Fruit fly (Drosophila melanogaster) whole organism, adult: ENCODE data around the gene Irc.

Experiments used
- CG11617 ChIP-seq: fragments of 200-800 bp; sonication (Bioruptor generic); optimal IDR thresholded peaks from 2 replicates; lab custom pipeline; 2017; ENCODE audit warnings: mild to moderate bottlenecking, missing biosample characterization, missing genetic modification reagents, missing genetic modification characterization
- CG12768 ChIP-seq: fragments of 200-800 bp; sonication (Bioruptor generic); optimal IDR thresholded peaks from 2 replicates; lab custom pipeline; 2017; ENCODE audit warnings: missing biosample characterization, missing genetic modification characterization, mild to moderate bottlenecking, moderate library complexity, missing genetic modification reagents
- CG14711 ChIP-seq: fragments of 200-800 bp; sonication (Bioruptor generic); optimal IDR thresholded peaks from 2 replicates; lab custom pipeline; 2018; ENCODE audit warnings: missing biosample characterization, mild to moderate bottlenecking, missing genetic modification characterization, moderate library complexity
- CG1620 ChIP-seq: fragments of 200-800 bp; sonication (Bioruptor generic); optimal IDR thresholded peaks from 2 replicates; lab custom pipeline; 2016; ENCODE audit warnings: missing biosample characterization, missing genetic modification characterization
- CG33017 ChIP-seq: fragments of 200-800 bp; sonication (Bioruptor generic); optimal IDR thresholded peaks from 2 replicates; lab custom pipeline; 2018; ENCODE audit warnings: missing biosample characterization, mild to moderate bottlenecking, missing genetic modification characterization, moderate library complexity
- CG5204 ChIP-seq: fragments of 200-800 bp; sonication (Bioruptor generic); optimal IDR thresholded peaks from 2 replicates; lab custom pipeline; 2016; ENCODE audit warnings: missing biosample characterization, missing genetic modification characterization
- CG7045 ChIP-seq: fragments of 200-800 bp; sonication (Bioruptor generic); optimal IDR thresholded peaks from 2 replicates; lab custom pipeline; 2017; ENCODE audit warnings: missing biosample characterization, mild to moderate bottlenecking, missing genetic modification characterization
- CG7101 ChIP-seq: fragments of 200-800 bp; sonication (Bioruptor generic); optimal IDR thresholded peaks from 2 replicates; lab custom pipeline; 2018; ENCODE audit warnings: missing biosample characterization, mild to moderate bottlenecking, missing genetic modification characterization, moderate library complexity
- Clk ChIP-seq: fragments of 200-800 bp; sonication (Bioruptor generic); optimal IDR thresholded peaks from 2 replicates; lab custom pipeline; 2017; ENCODE audit warnings: missing biosample characterization, missing genetic modification characterization
- Crg-1 ChIP-seq: fragments of 200-800 bp; sonication (Bioruptor generic); optimal IDR thresholded peaks from 2 replicates; lab custom pipeline; 2016; ENCODE audit warnings: missing biosample characterization, missing genetic modification characterization
- Hr96 ChIP-seq: fragments of 200-800 bp; sonication (Bioruptor generic); optimal IDR thresholded peaks from 2 replicates; lab custom pipeline; 2016; ENCODE audit warnings: missing biosample characterization, missing genetic modification characterization
- Mnt ChIP-seq: fragments of 200-800 bp; sonication (Bioruptor generic); optimal IDR thresholded peaks from 2 replicates; lab custom pipeline; 2016; ENCODE audit warnings: missing biosample characterization, mild to moderate bottlenecking, missing genetic modification characterization
- bab1 ChIP-seq: fragments of 200-800 bp; sonication (Bioruptor generic); optimal IDR thresholded peaks from 3 replicates; lab custom pipeline; 2019; ENCODE audit warnings: missing biosample characterization, mild to moderate bottlenecking, missing genetic modification characterization, moderate library complexity
- cic ChIP-seq: fragments of 200-800 bp; sonication (Bioruptor generic); optimal IDR thresholded peaks from 2 replicates; lab custom pipeline; 2017; ENCODE audit warnings: missing biosample characterization, mild to moderate bottlenecking, missing genetic modification characterization, moderate library complexity
- cnc ChIP-seq, 2 experiments: fragments of >200 bp; optimal IDR thresholded peaks; 2 replicates each; lab custom pipeline; 2017
- kay ChIP-seq: fragments of 200-800 bp; sonication (Bioruptor generic); peaks from one replicate; lab custom pipeline; 2016; ENCODE audit warnings: missing biosample characterization, missing genetic modification characterization, borderline replicate concordance
- ovo ChIP-seq: fragments of 200-800 bp; sonication (Bioruptor generic); optimal IDR thresholded peaks from 2 replicates; lab custom pipeline; 2016; ENCODE audit warnings: missing biosample characterization, missing genetic modification characterization
- pad ChIP-seq: fragments of 200-800 bp; sonication (Bioruptor generic); optimal IDR thresholded peaks from 3 replicates; lab custom pipeline; 2017; ENCODE audit warnings: missing biosample characterization, missing genetic modification characterization, mild to moderate bottlenecking, moderate library complexity, missing genetic modification reagents
- tj ChIP-seq: fragments of 200-800 bp; sonication (Bioruptor generic); optimal IDR thresholded peaks from 3 replicates; lab custom pipeline; 2017; ENCODE audit warnings: missing biosample characterization, mild to moderate bottlenecking, missing genetic modification characterization, moderate library complexity
- toe ChIP-seq: fragments of 200-800 bp; sonication (Bioruptor generic); optimal IDR thresholded peaks from 2 replicates; lab custom pipeline; 2016; ENCODE audit warnings: missing biosample characterization, missing genetic modification characterization

Irc gene

DNA sequence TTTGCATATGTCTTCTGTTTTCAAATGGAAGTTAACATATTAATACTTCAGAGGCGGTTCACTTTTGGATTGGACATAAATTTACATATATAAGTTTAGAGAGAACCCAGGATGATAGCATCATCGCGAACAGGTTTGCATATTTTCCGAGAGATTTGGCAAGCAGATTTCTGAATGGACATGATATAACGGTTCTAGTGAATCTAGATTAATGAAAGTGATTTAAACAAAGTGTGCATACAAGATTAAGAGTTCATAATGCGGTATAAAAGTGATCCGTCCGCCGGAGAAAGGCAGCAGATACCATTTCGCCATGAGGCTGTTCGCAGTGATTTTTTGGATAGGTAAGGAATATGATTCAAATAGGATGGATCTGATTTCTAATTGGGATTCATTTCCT lies 25.7 kb downstream of the Irc start, which contains the start of gene CG5225:
CG5225 (plus strand) TSS at position 301 of the 400 bp plus-strand sequence.
- no peak for TF ChIP-seq Mnt (GFP tag; lab: Kevin White, UChicago)

DNA sequence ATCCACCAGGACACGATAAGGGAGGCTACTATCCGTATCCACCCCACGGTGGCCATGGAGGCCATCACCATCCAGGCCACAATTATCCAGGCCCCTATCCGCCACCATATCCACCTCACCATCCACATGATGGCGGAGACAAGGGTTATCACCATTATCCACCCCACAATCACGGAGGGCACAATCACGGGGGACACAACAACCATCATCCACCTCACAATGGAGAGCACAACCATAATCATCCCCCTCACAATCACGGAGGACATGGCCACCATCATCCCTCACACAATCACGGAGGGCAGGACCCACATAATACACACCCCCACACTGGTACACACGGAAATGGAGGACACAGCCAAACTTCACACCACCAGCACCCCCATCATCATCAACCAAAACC lies 27.1 kb downstream of the Irc start:
- TF ChIP-seq CG14711 (tag; lab: Kevin White, UChicago) (no peak), tj (GFP tag; lab: Kevin White, UChicago) (no peak), CG1620 (no peak), CG7101 (tag; lab: Kevin White, UChicago) (no peak), CG5204 (GFP tag; lab: Kevin White, UChicago) (no peak), cic (GFP tag; lab: Kevin White, UChicago) (no peak), CG12768 (GFP tag; lab: Kevin White, UChicago) (no peak), bab1 (GFP tag; lab: Kevin White, UChicago) (no peak), Clk (GFP tag; lab: Kevin White, UChicago) (no peak), kay (GFP tag; lab: Kevin White, UChicago) (no peak), pad (GFP tag; lab: Kevin White, UChicago) (no peak), toe (GFP tag; lab: Kevin White, UChicago) (no peak), Mnt (GFP tag; lab: Kevin White, UChicago) (no peak), ovo (GFP tag; lab: Kevin White, UChicago) (no peak), Crg-1 (no peak), CG7045 (GFP tag; lab: Kevin White, UChicago) (no peak), CG33017 (tag; lab: Kevin White, UChicago) (no peak), Hr96 (GFP tag; lab: Kevin White, UChicago) (no peak), cnc (optimal IDR thresholded peaks at IDR 0.05; lab: Kevin White, UChicago) (no peak), CG11617 (GFP tag; lab: Kevin White, UChicago) (no peak)

DNA sequence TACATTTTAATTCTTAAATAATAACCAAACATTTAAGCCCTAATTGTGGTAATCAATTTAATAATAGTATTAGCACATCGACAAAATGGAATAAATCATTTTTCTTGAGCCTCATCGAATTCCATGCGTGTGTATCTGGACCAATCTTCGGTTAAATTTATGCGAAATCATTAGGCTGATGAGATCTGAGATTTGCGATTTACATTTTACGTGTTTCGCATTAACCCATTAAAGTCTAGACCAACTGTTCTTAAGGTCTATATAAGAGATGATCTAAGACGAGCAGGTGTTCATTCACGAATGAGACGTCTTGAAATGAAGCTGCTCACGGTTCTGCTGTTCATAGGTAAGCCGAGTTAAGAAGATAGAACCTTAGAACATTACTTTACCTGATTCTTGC lies 28.8 kb downstream of the Irc start, which contains the start of gene CG31268:
CG31268 (plus strand) TSS at position 301 of the 400 bp plus-strand sequence.
- TF ChIP-seq bab1 (GFP tag; lab: Kevin White, UChicago) (no peak), CG11617 (GFP tag; lab: Kevin White, UChicago) (no peak), cic (GFP tag; lab: Kevin White, UChicago) (no peak)

DNA sequence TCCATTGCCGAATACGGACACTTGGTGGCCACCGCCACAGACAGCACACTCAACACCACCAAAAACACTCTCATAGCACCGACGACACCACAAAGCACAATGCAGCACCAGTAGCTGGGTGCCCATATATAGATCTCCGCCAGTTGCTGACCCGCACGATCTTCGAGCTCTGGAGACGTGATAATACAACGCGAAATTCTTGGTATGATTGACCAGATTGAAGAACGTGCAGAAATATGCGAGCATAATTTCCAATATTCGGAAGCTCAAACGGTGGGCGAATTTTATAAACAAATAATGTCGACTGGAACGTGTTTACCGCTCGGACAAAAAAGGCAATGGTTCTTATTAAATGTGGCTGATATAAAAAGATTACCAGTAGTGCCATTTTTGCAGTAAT lies 33.3 kb downstream of the Irc start, which contains the start of gene CG4009:
CG4009 (minus strand) TSS at position 101 of the 400 bp plus-strand sequence.
- no peak for TF ChIP-seq bab1 (GFP tag; lab: Kevin White, UChicago)
- no peak for TF ChIP-seq toe (GFP tag; lab: Kevin White, UChicago)
- no peak for TF ChIP-seq CG7045 (GFP tag; lab: Kevin White, UChicago)
- no peak for TF ChIP-seq tj (GFP tag; lab: Kevin White, UChicago)
- no peak for TF ChIP-seq CG14711 (tag; lab: Kevin White, UChicago)
- no peak for TF ChIP-seq pad (GFP tag; lab: Kevin White, UChicago)
- TF ChIP-seq Clk (GFP tag; lab: Kevin White, UChicago): no peak
- TF ChIP-seq cic (GFP tag; lab: Kevin White, UChicago): no peak
- no peak for TF ChIP-seq Mnt (GFP tag; lab: Kevin White, UChicago)
- TF ChIP-seq CG12768 (GFP tag; lab: Kevin White, UChicago): no peak
- no peak for TF ChIP-seq CG33017 (tag; lab: Kevin White, UChicago)
- no peak for TF ChIP-seq CG5204 (GFP tag; lab: Kevin White, UChicago)
- TF ChIP-seq CG1620: no peak

DNA sequence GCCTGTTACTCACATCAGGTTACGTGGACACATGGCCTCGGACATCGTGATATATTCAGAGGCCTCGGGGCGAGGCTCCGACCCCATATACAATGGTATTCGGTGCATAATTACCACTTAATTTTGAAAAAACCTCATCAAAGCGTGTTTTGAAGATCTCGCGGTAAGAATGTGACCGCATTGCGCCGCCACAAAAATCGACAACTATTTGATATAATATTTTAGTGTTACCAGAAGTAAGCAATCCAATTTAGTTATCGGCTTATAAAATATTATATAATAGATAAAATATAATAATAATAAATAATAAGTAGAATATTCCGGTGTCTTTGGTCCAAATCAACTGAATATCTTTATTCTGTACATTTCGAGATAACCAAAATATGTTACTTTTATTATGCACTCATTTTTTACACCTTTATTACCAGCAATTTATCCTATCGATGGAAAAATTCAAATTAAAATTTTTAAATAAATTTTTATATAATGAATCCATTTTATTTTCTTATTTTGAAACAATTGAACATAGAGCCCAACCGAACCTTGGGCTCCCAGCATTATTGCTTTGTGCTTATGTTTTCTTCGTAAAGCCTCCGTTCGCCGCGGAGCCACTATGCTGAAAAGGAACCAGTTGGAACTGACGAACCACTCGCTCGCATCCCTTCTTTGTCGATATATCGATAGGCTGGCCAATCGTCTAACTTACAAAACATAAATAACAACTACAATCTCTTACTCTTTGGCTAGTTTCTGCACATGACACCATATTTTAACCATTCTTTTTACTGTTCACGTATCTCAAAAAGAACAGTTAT lies 37.5 kb downstream of the Irc start, which contains the start of the genes CG18213 and Trm7-32:
CG18213 (minus strand) TSS at position 211 of the 815 bp plus-strand sequence.
Trm7-32 (plus strand) TSS at position 690 of the 815 bp plus-strand sequence.
- peak; percentile 2 for TF ChIP-seq tj (GFP tag; lab: Kevin White, UChicago)
- peak; percentile 2 for TF ChIP-seq bab1 (GFP tag; lab: Kevin White, UChicago)
- TF ChIP-seq CG14711 (tag; lab: Kevin White, UChicago): no peak
- no peak for TF ChIP-seq CG11617 (GFP tag; lab: Kevin White, UChicago)
- peak; percentile 48 for TF ChIP-seq Mnt (GFP tag; lab: Kevin White, UChicago)
- TF ChIP-seq toe (GFP tag; lab: Kevin White, UChicago): peak; percentile 19
- TF ChIP-seq cnc (optimal IDR thresholded peaks at IDR 0.05; lab: Kevin White, UChicago): no peak

DNA sequence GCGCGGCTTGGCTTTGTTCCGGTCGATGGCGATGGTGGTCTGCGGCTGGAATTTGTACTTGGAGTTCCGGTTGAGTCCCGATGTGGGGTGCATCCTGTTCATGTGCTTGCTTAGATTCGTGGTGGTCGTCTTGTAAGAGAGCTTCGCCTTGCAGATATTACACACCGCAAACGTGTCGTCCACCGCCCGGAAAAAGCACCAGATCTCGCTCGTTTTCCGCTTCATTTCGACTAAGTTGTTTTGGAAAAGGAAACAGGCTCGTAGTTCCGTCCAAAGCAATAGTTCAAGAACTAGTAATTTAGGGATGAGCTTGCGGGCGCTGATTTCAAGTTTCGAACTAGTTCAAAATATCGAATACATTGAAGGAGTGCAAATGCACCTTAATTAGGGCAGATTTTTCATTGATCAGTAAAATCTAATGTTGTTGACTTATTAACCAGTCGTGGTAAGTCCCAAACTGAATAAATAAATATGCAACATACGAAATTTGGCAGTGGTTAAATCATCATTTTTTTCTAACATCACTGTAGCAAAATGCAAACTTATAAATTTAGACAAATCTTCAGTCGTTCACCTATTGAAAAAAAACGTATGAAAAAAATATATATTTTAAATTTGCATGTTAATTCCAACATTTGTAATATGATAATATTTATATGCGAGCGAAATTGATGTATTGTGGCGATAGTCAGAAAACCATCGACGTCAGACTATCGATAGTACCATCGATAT lies 40.3 kb downstream of the Irc start, which contains the start of the genes bdwf and Patr-1:
bdwf (minus strand) TSS at position 299 of the 732 bp plus-strand sequence.
Patr-1 (plus strand) TSS at position 727 of the 732 bp plus-strand sequence.
- TF ChIP-seq pad (GFP tag; lab: Kevin White, UChicago) (peak; percentile 31), kay (GFP tag; lab: Kevin White, UChicago) (peak; percentile 38), cic (GFP tag; lab: Kevin White, UChicago) (no peak), Crg-1 (peak; percentile 11), CG14711 (tag; lab: Kevin White, UChicago) (peak; percentile 2), CG1620 (peak; percentile 41), cnc (optimal IDR thresholded peaks at IDR 0.05; lab: Kevin White, UChicago) (no peak), CG11617 (GFP tag; lab: Kevin White, UChicago) (peak; percentile 38), Mnt (GFP tag; lab: Kevin White, UChicago) (peak; percentile 17), tj (GFP tag; lab: Kevin White, UChicago) (peak; percentile 95), CG12768 (GFP tag; lab: Kevin White, UChicago) (no peak), CG5204 (GFP tag; lab: Kevin White, UChicago) (peak; percentile 50), bab1 (GFP tag; lab: Kevin White, UChicago) (no peak), Clk (GFP tag; lab: Kevin White, UChicago) (no peak), toe (GFP tag; lab: Kevin White, UChicago) (no peak)
